Worm (Caenorhabditis elegans): ENCODE results near the gene acly-1.

DNA sequence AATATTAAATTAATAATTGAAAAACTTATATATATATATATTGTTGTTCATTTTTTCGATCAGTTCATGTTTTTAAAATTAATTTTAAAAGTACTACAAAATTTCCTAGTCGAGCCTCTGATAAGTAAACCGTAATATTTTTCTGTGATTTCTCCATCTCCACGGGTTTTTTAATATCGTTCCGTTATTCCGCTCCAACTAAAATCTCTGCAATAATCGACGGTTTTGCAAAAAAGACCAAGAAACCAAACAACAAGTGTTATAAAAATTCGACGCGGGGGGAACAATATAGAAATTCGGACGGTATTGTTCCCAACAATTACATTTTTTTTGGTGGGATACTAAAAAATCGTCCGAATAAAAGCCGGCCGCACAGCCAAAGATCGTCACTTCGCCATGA lies 23.1 kb downstream of the acly-1 start, which contains the start of gene F09E10.1:
- no peak for TF ChIP-seq elt-2 (tag; optimal IDR thresholded peaks at IDR 0.05)
- TF ChIP-seq fkh-10 (GFP tag; optimal IDR thresholded peaks at IDR 0.05): no peak
- TF ChIP-seq elt-3 (tag; optimal IDR thresholded peaks at IDR 0.05): no peak
- no peak for TF ChIP-seq nhr-12 (tag; optimal IDR thresholded peaks at IDR 0.05)
- TF ChIP-seq ceh-82 (tag; optimal IDR thresholded peaks at IDR 0.05): no peak
- no peak for TF ChIP-seq dsc-1 (tag; optimal IDR thresholded peaks at IDR 0.05)
- TF ChIP-seq lin-15B (tag; optimal IDR thresholded peaks at IDR 0.05): no peak
- TF ChIP-seq fos-1 (tag; optimal IDR thresholded peaks at IDR 0.05): no peak
